Worm (Caenorhabditis elegans) whole organism, mixed stage, embryonic: ENCODE results near the gene smc-5.

ENCODE experiments used
- elt-3 ChIP-seq: fragments of 150-350 bp; optimal IDR thresholded peaks from 2 replicates; lab custom pipeline; 2014; ENCODE audit warnings: missing biosample characterization, missing genetic modification characterization
- unc-39 ChIP-seq: fragments of 150-350 bp; optimal IDR thresholded peaks from 2 replicates; lab custom pipeline; 2014; ENCODE audit warnings: missing biosample characterization, missing genetic modification characterization

DNA sequence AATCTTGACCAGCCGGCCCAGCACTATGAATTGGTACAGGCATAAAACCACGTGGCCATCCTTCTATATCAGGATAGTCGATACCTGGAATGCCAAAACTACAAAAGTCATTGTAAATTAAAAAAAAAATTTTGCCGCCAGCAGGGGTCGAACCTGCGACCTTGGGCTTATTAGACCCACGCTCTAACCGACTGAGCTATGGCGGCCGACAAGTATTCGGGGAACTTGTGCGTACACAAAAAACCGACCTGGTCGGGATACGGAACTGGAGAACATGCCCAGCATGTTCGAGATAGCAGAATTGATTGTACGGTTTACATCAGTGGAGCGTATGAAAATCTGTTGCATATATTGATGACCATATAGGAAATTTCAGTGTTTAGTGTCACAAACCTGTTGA, 4.6 kb upstream of the smc-5 start:
- TF ChIP-seq unc-39 (tag; lab: Kevin White, UChicago) (no peak), elt-3 (tag; lab: Kevin White, UChicago) (no peak)
